Fruit fly (Drosophila melanogaster) whole organism, embryonic: ENCODE measurements around the gene CG6959.

Source experiments
- CG10267 ChIP-seq: fragments of 200-800 bp; sonication (Bioruptor generic); optimal IDR thresholded peaks from 2 replicates; lab custom pipeline; 2018; ENCODE audit warnings: missing biosample characterization, mild to moderate bottlenecking, missing genetic modification characterization, moderate library complexity
- CG10321 ChIP-seq: fragments of 200-800 bp; sonication (Bioruptor generic); IDR thresholded peaks from 2 replicates; pipeline ENCODE4 v1.3.6; 2022; ENCODE audit warnings: missing biosample characterization, missing genetic modification characterization
- CG10366 ChIP-seq: fragments of 200-800 bp; sonication (Bioruptor generic); IDR thresholded peaks from 2 replicates; pipeline ENCODE4 v1.3.6; 2022; ENCODE audit warnings: missing biosample characterization, missing genetic modification characterization
- CG11093 ChIP-seq: fragments of 200-800 bp; sonication (Bioruptor generic); IDR thresholded peaks from 3 replicates; pipeline ENCODE4 v1.3.6; 2022; ENCODE audit warnings: missing biosample characterization, missing genetic modification characterization
- CG11504 ChIP-seq: fragments of 200-800 bp; sonication (Bioruptor generic); optimal IDR thresholded peaks from 3 replicates; lab custom pipeline; 2019; ENCODE audit warnings: missing biosample characterization, mild to moderate bottlenecking, missing genetic modification characterization, moderate library complexity
- CG14014 ChIP-seq: fragments of 200-800 bp; sonication (Bioruptor generic); IDR thresholded peaks from 2 replicates; pipeline ENCODE4 v1.3.6; 2022; ENCODE audit warnings: missing biosample characterization, missing genetic modification characterization
- CG17361 ChIP-seq: fragments of 200-800 bp; sonication (Bioruptor generic); IDR thresholded peaks from 3 replicates; pipeline ENCODE4 v1.3.6; 2022; ENCODE audit warnings: missing biosample characterization, missing genetic modification characterization
- CG17612 ChIP-seq: fragments of 200-800 bp; sonication (Bioruptor generic); IDR thresholded peaks from 2 replicates; pipeline ENCODE4 v1.3.6; 2022; ENCODE audit warnings: missing biosample characterization, missing genetic modification characterization
- CG17912 ChIP-seq: fragments of 200-800 bp; sonication (Bioruptor generic); optimal IDR thresholded peaks from 2 replicates; lab custom pipeline; 2018; ENCODE audit warnings: missing biosample characterization, mild to moderate bottlenecking, missing genetic modification characterization
- CG18599 ChIP-seq: fragments of 200-800 bp; sonication (Bioruptor generic); optimal IDR thresholded peaks from 3 replicates; lab custom pipeline; 2017; ENCODE audit warnings: missing biosample characterization, missing genetic modification characterization, mild to moderate bottlenecking, moderate library complexity, missing genetic modification reagents
- CG18619 ChIP-seq: fragments of 200-800 bp; sonication (Bioruptor generic); optimal IDR thresholded peaks from 3 replicates; lab custom pipeline; 2017; ENCODE audit warnings: missing biosample characterization, mild to moderate bottlenecking, missing genetic modification characterization
- CG34376 ChIP-seq: fragments of 200-800 bp; sonication (Bioruptor generic); optimal IDR thresholded peaks from 2 replicates; lab custom pipeline; 2018; ENCODE audit warnings: missing biosample characterization, mild to moderate bottlenecking, missing genetic modification characterization
- CG4328 ChIP-seq: fragments of 200-800 bp; sonication (Bioruptor generic); optimal IDR thresholded peaks from 3 replicates; lab custom pipeline; 2017; ENCODE audit warnings: missing biosample characterization, missing genetic modification reagents, missing genetic modification characterization
- CG4404 ChIP-seq: fragments of 200-800 bp; sonication (Bioruptor generic); IDR thresholded peaks from 2 replicates; pipeline ENCODE4 v1.3.6; 2022; ENCODE audit warnings: missing biosample characterization, missing genetic modification characterization
- CG8944 ChIP-seq: fragments of 200-800 bp; sonication (Bioruptor generic); optimal IDR thresholded peaks from 3 replicates; lab custom pipeline; 2016; ENCODE audit warnings: missing biosample characterization, missing genetic modification characterization
- Dad ChIP-seq: fragments of 200-800 bp; sonication (Bioruptor generic); optimal IDR thresholded peaks from 3 replicates; lab custom pipeline; 2016; ENCODE audit warnings: missing biosample characterization, missing genetic modification characterization
- Elba2 ChIP-seq: fragments of 200-800 bp; sonication (Bioruptor generic); optimal IDR thresholded peaks from 3 replicates; lab custom pipeline; 2016; ENCODE audit warnings: missing biosample characterization, missing genetic modification characterization
- HHEX ChIP-seq: fragments of 200-800 bp; sonication (Bioruptor generic); optimal IDR thresholded peaks from 3 replicates; lab custom pipeline; 2017; ENCODE audit warnings: missing biosample characterization, mild to moderate bottlenecking, missing genetic modification characterization, missing genetic modification reagents
- Hand ChIP-seq: fragments of 200-800 bp; sonication (Bioruptor generic); optimal IDR thresholded peaks from 2 replicates; lab custom pipeline; 2017; ENCODE audit warnings: mild to moderate bottlenecking, missing biosample characterization, missing genetic modification reagents, missing genetic modification characterization
- Hmx ChIP-seq: fragments of 200-800 bp; sonication (Bioruptor generic); optimal IDR thresholded peaks from 2 replicates; lab custom pipeline; 2016; ENCODE audit warnings: missing biosample characterization, missing genetic modification characterization
- Meics ChIP-seq: fragments of 200-800 bp; sonication (Bioruptor generic); optimal IDR thresholded peaks from 2 replicates; lab custom pipeline; 2017; ENCODE audit warnings: missing biosample characterization, mild to moderate bottlenecking, missing genetic modification characterization
- Myb ChIP-seq: fragments of 200-800 bp; sonication (Bioruptor generic); optimal IDR thresholded peaks from 2 replicates; lab custom pipeline; 2016; ENCODE audit warnings: missing biosample characterization, missing genetic modification characterization
- Side ChIP-seq: fragments of 200-800 bp; sonication (Bioruptor generic); optimal IDR thresholded peaks from 2 replicates; lab custom pipeline; 2016; ENCODE audit warnings: missing biosample characterization, missing genetic modification characterization
- Vsx1 ChIP-seq: fragments of 200-800 bp; sonication (Bioruptor generic); optimal IDR thresholded peaks from 2 replicates; lab custom pipeline; 2017; ENCODE audit warnings: missing biosample characterization, mild to moderate bottlenecking, missing genetic modification characterization, missing genetic modification reagents
- Xrp1 ChIP-seq: fragments of 200-800 bp; sonication (Bioruptor generic); IDR thresholded peaks from 2 replicates; pipeline ENCODE4 v1.3.6; 2022; ENCODE audit warnings: missing biosample characterization, missing genetic modification characterization
- amos ChIP-seq: fragments of 200-800 bp; sonication (Bioruptor generic); IDR thresholded peaks from 2 replicates; pipeline ENCODE4 v1.3.6; 2022; ENCODE audit warnings: missing biosample characterization, missing genetic modification characterization; ENCODE audit not compliant: partially characterized antibody
- aop ChIP-seq: fragments of 200-800 bp; sonication (Bioruptor generic); IDR thresholded peaks from 2 replicates; pipeline ENCODE4 v1.3.6; 2022; ENCODE audit warnings: missing biosample characterization, missing genetic modification characterization
- bowl ChIP-seq: fragments of 200-800 bp; sonication (Bioruptor generic); IDR thresholded peaks from 2 replicates; pipeline ENCODE4 v1.3.6; 2022; ENCODE audit warnings: missing biosample characterization, missing genetic modification characterization
- crol ChIP-seq: fragments of 200-800 bp; sonication (Bioruptor generic); IDR thresholded peaks from 2 replicates; pipeline ENCODE4 v1.3.6; 2022; ENCODE audit warnings: missing biosample characterization, missing genetic modification characterization
- ewg ChIP-seq: fragments of 200-800 bp; sonication (Bioruptor generic); optimal IDR thresholded peaks from 3 replicates; lab custom pipeline; 2017; ENCODE audit warnings: mild to moderate bottlenecking, missing biosample characterization, missing genetic modification reagents, missing genetic modification characterization
- exex ChIP-seq: fragments of 200-800 bp; sonication (Bioruptor generic); optimal IDR thresholded peaks from 4 replicates; lab custom pipeline; 2018; ENCODE audit warnings: missing biosample characterization, mild to moderate bottlenecking, missing genetic modification characterization, moderate library complexity
- fd102C ChIP-seq: fragments of 200-800 bp; sonication (Bioruptor generic); optimal IDR thresholded peaks from 2 replicates; lab custom pipeline; 2018; ENCODE audit warnings: missing biosample characterization, mild to moderate bottlenecking, missing genetic modification characterization, moderate library complexity
- grn ChIP-seq: fragments of 200-800 bp; sonication (Bioruptor generic); optimal IDR thresholded peaks from 3 replicates; lab custom pipeline; 2017; ENCODE audit warnings: missing biosample characterization, missing genetic modification characterization
- gt ChIP-seq: fragments of 200-800 bp; sonication (Bioruptor generic); IDR thresholded peaks from 2 replicates; pipeline ENCODE4 v1.3.6; 2022; ENCODE audit warnings: missing biosample characterization, missing genetic modification characterization
- lab ChIP-seq: fragments of 200-800 bp; sonication (Bioruptor generic); optimal IDR thresholded peaks from 3 replicates; lab custom pipeline; 2017; ENCODE audit warnings: missing biosample characterization, missing genetic modification characterization, mild to moderate bottlenecking, moderate library complexity, missing genetic modification reagents
- mirr ChIP-seq: fragments of 200-800 bp; sonication (Bioruptor generic); optimal IDR thresholded peaks from 3 replicates; lab custom pipeline; 2018; ENCODE audit warnings: missing biosample characterization, mild to moderate bottlenecking, missing genetic modification characterization
- p53 ChIP-seq: fragments of 200-800 bp; sonication (Bioruptor generic); optimal IDR thresholded peaks from 2 replicates; lab custom pipeline; 2016; ENCODE audit warnings: missing biosample characterization, missing genetic modification characterization
- pnt ChIP-seq: fragments of 200-800 bp; sonication (Bioruptor generic); optimal IDR thresholded peaks from 3 replicates; lab custom pipeline; 2016; ENCODE audit warnings: missing biosample characterization, missing genetic modification characterization
- pum ChIP-seq: fragments of 200-800 bp; sonication (Bioruptor generic); optimal IDR thresholded peaks from 2 replicates; lab custom pipeline; 2016; ENCODE audit warnings: missing biosample characterization, missing genetic modification characterization
- sens ChIP-seq: fragments of 200-800 bp; sonication (Bioruptor generic); peaks from one replicate; lab custom pipeline; 2016; ENCODE audit warnings: missing biosample characterization, missing genetic modification characterization
- sisA ChIP-seq: fragments of 200-800 bp; sonication (Bioruptor generic); IDR thresholded peaks from 2 replicates; pipeline ENCODE4 v1.3.6; 2022; ENCODE audit warnings: missing biosample characterization, missing genetic modification characterization
- sug ChIP-seq: fragments of 200-800 bp; optimal IDR thresholded peaks from 2 replicates; lab custom pipeline; 2019; ENCODE audit warnings: missing biosample characterization, mild to moderate bottlenecking, missing genetic modification characterization, moderate library complexity
- tin ChIP-seq: fragments of 200-800 bp; sonication (Bioruptor generic); optimal IDR thresholded peaks from 3 replicates; lab custom pipeline; 2016; ENCODE audit warnings: missing biosample characterization, missing genetic modification characterization
- trem ChIP-seq: fragments of 200-800 bp; optimal IDR thresholded peaks from 3 replicates; lab custom pipeline; 2019; ENCODE audit warnings: missing biosample characterization, mild to moderate bottlenecking, missing genetic modification characterization, moderate library complexity
- vnd ChIP-seq: fragments of 200-800 bp; sonication (Bioruptor generic); IDR thresholded peaks from 3 replicates; pipeline ENCODE4 v1.3.6; 2022; ENCODE audit warnings: missing biosample characterization, missing genetic modification characterization; ENCODE audit not compliant: partially characterized antibody

Gene CG6959

DNA sequence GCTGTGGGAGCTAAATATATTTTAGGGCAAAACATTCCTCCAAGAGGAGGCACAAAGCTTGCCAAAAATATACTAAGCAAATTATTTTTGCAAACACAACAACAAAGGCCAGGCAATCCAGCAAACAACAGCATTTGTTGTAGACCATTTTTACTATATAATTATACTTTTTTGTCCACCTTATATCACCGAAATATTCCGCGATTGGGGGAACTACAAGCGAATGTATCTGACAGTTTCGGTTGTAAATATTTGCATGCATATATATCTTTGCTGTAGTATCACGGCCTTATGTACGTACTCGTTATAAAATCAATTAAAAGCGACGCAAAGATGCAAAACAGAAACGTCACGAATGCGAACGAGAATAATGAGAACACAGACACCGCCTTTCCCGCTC is 56.8 kb downstream of the CG6959 start:
- TF ChIP-seq CG17612 (GFP tag; lab: Robert Waterston, UW) (no peak), gt (GFP tag; lab: Robert Waterston, UW) (no peak), CG11504 (tag; lab: Kevin White, UChicago) (no peak), crol (no peak), Side (GFP tag; lab: Kevin White, UChicago) (no peak), Xrp1 (GFP tag; lab: Robert Waterston, UW) (no peak), Elba2 (GFP tag; lab: Kevin White, UChicago) (no peak), Hmx (no peak), sens (GFP tag; lab: Kevin White, UChicago) (no peak), CG17361 (GFP tag; lab: Robert Waterston, UW) (no peak), CG10366 (GFP tag; lab: Robert Waterston, UW) (no peak), CG4328 (GFP tag; lab: Kevin White, UChicago) (no peak), sisA (GFP tag; lab: Robert Waterston, UW) (no peak), bowl (no peak), Dad (GFP tag; lab: Kevin White, UChicago) (no peak), CG14014 (GFP tag; lab: Robert Waterston, UW) (no peak), CG8944 (GFP tag; lab: Kevin White, UChicago) (no peak)

DNA sequence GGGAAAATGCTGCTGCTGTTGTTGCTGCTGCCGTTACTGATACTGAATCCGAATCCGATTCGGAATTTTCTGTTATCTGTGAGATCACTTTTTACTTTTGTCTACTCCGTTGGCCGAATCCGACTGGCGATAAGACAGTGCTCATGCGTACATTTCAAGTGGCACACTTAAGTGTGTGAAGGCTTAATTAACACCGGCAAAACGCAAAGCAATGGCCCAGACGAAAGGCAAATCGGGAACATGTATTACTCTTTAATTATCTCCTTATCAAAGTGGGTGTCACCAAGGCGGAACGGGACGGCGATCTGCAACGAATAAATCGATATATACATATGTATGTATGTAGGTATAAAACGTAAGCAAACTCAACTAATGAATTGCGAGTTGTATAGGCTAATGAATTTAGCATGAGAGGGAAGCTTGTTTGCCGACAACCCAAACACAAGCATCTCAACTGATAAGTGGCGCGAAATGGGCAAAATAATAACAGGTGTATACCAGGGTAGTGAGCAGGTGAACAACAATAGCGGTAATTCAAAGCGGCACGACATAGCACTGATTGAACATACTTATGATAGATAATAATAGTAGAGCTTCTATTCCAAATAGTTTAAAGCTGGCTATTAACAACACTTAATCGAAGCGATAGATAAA is 58.3 kb downstream of the CG6959 start:
- TF ChIP-seq pum (GFP tag; lab: Kevin White, UChicago): no peak
- TF ChIP-seq CG10321 (GFP tag; lab: Robert Waterston, UW): no peak
- no peak for TF ChIP-seq pnt (GFP tag; lab: Kevin White, UChicago)
- TF ChIP-seq CG10267 (tag; lab: Kevin White, UChicago): no peak
- peak; percentile 40 for TF ChIP-seq sens (GFP tag; lab: Kevin White, UChicago)
- TF ChIP-seq Myb (GFP tag; lab: Kevin White, UChicago): no peak
- peak; percentile 12 for TF ChIP-seq lab (GFP tag; lab: Kevin White, UChicago)
- no peak for TF ChIP-seq ewg (GFP tag; lab: Kevin White, UChicago)
- no peak for TF ChIP-seq CG18619 (GFP tag; lab: Kevin White, UChicago)
- TF ChIP-seq Meics: no peak
- no peak for TF ChIP-seq CG34376 (GFP tag; lab: Kevin White, UChicago)
- TF ChIP-seq Vsx1: no peak
- TF ChIP-seq tin: no peak
- peak; percentile 21 for TF ChIP-seq sug (tag; lab: Kevin White, UChicago)
- TF ChIP-seq CG4404 (GFP tag; lab: Robert Waterston, UW): no peak
- TF ChIP-seq CG11093 (GFP tag; lab: Robert Waterston, UW): no peak
- peak; percentile 75 for TF ChIP-seq mirr (GFP tag; lab: Kevin White, UChicago)
- TF ChIP-seq Hand (GFP tag; lab: Kevin White, UChicago): no peak
- no peak for TF ChIP-seq p53 (GFP tag; lab: Kevin White, UChicago)
- TF ChIP-seq grn (GFP tag; lab: Kevin White, UChicago): peak; percentile 88
- peak; percentile 59 for TF ChIP-seq CG18599 (GFP tag; lab: Kevin White, UChicago)
- no peak for TF ChIP-seq amos (GFP tag; lab: Robert Waterston, UW)
- no peak for TF ChIP-seq fd102C (GFP tag; lab: Kevin White, UChicago)
- no peak for TF ChIP-seq aop
- peak; percentile 89 for TF ChIP-seq exex (tag; lab: Kevin White, UChicago)
- TF ChIP-seq CG17912 (GFP tag; lab: Kevin White, UChicago): no peak
- TF ChIP-seq vnd: 0 out of 3 replicates have a peak, but pooled peaks have one; percentile 19
- TF ChIP-seq HHEX (GFP tag; lab: Kevin White, UChicago): no peak
- TF ChIP-seq trem (tag; lab: Kevin White, UChicago): no peak
- TF ChIP-seq, all 482 proteins: peak for 8
